Fruit fly (Drosophila melanogaster): ENCODE results near the gene CG5783.

dm6 chr2L:18184648-18185243 lies 28.9 kb downstream of the CG5783 start, which contains the start of gene Ptp36E:
- TF ChIP-seq Dll (GFP tag; IDR thresholded peaks at IDR 0.05; ENCODE audit: partially characterized antibody) (no peak), emc (GFP tag; optimal IDR thresholded peaks at IDR 0.05) (no peak), CG17568 (GFP tag; optimal IDR thresholded peaks at IDR 0.05) (peak; percentile 65), CG18764 (GFP tag; optimal IDR thresholded peaks at IDR 0.05) (peak; percentile 68), sna (GFP tag; IDR thresholded peaks at IDR 0.05; ENCODE audit: partially characterized antibody) (no peak), CG15269 (tag; optimal IDR thresholded peaks at IDR 0.05) (peak; percentile 60), Xbp1 (GFP tag; optimal IDR thresholded peaks at IDR 0.05) (peak; percentile 58), dm (GFP tag; optimal IDR thresholded peaks at IDR 0.05) (no peak), CG14050 (GFP tag; IDR thresholded peaks at IDR 0.05) (peak; percentile 50), lov (optimal IDR thresholded peaks at IDR 0.05) (no peak), lov (GFP tag; IDR thresholded peaks at IDR 0.05) (0 out of 3 replicates have a peak, but pooled peaks have one; percentile 36), Sry-δ (GFP tag; optimal IDR thresholded peaks at IDR 0.05) (no peak), Poxn (GFP tag; IDR thresholded peaks at IDR 0.05) (no peak)

Measured in whole organism, embryonic.